Fruit fly (Drosophila melanogaster) whole organism, embryonic: ENCODE results near the gene Spt20.

ENCODE experiments used
- Awh ChIP-seq: fragments of 200-800 bp; sonication (Bioruptor generic); IDR thresholded peaks from 2 replicates; pipeline ENCODE4, ENCODE4 v1.3.6; 2022; ENCODE audit warnings: missing biosample characterization, missing genetic modification characterization
- Bdp1 ChIP-seq: fragments of 200-800 bp; sonication (Bioruptor generic); optimal IDR thresholded peaks from 3 replicates; lab custom pipeline; 2016; ENCODE audit warnings: missing biosample characterization, missing genetic modification characterization
- CG11398 ChIP-seq: fragments of 200-800 bp; sonication (Bioruptor generic); optimal IDR thresholded peaks from 2 replicates; lab custom pipeline; 2016; ENCODE audit warnings: missing biosample characterization, missing genetic modification characterization
- CG11456 ChIP-seq: fragments of 200-800 bp; sonication (Bioruptor generic); IDR thresholded peaks from 3 replicates; pipeline ENCODE4 v1.3.6; 2022; ENCODE audit warnings: missing biosample characterization, missing genetic modification characterization
- CG12104 ChIP-seq: fragments of 200-800 bp; sonication (Bioruptor generic); optimal IDR thresholded peaks from 3 replicates; lab custom pipeline; 2016; ENCODE audit warnings: missing biosample characterization, missing genetic modification characterization
- CG14441 ChIP-seq: fragments of 200-800 bp; sonication (Bioruptor generic); IDR thresholded peaks from 2 replicates; pipeline ENCODE4 v1.3.6; 2022; ENCODE audit warnings: missing biosample characterization, missing genetic modification characterization
- CG15011 ChIP-seq: fragments of 200-800 bp; sonication (Bioruptor generic); optimal IDR thresholded peaks from 3 replicates; lab custom pipeline; 2018; ENCODE audit warnings: missing biosample characterization, mild to moderate bottlenecking, missing genetic modification characterization
- CG17385 ChIP-seq: fragments of 200-800 bp; sonication (Bioruptor generic); optimal IDR thresholded peaks from 3 replicates; lab custom pipeline; 2018; ENCODE audit warnings: missing biosample characterization, mild to moderate bottlenecking, missing genetic modification characterization
- CG32767 ChIP-seq: fragments of 200-800 bp; sonication (Bioruptor generic); IDR thresholded peaks from 2 replicates; pipeline ENCODE4 v1.3.6; 2022; ENCODE audit warnings: missing biosample characterization, missing genetic modification characterization
- CG33557 ChIP-seq: fragments of 200-800 bp; sonication (Bioruptor generic); optimal IDR thresholded peaks from 2 replicates; lab custom pipeline; 2019; ENCODE audit warnings: missing biosample characterization, mild to moderate bottlenecking, missing genetic modification characterization, moderate library complexity
- CG4854 ChIP-seq: fragments of 200-800 bp; sonication (Bioruptor generic); optimal IDR thresholded peaks from 2 replicates; lab custom pipeline; 2016; ENCODE audit warnings: missing biosample characterization, missing genetic modification characterization, inconsistent platforms
- CG5180 ChIP-seq: fragments of 200-800 bp; sonication (Bioruptor generic); optimal IDR thresholded peaks from 3 replicates; lab custom pipeline; 2017; ENCODE audit warnings: missing biosample characterization, missing genetic modification characterization, mild to moderate bottlenecking, moderate library complexity, missing genetic modification reagents
- CG5245 ChIP-seq: fragments of 200-800 bp; sonication (Bioruptor generic); optimal IDR thresholded peaks from 3 replicates; lab custom pipeline; 2016; ENCODE audit warnings: missing biosample characterization, missing genetic modification characterization
- CG6654 ChIP-seq: fragments of 200-800 bp; sonication (Bioruptor generic); optimal IDR thresholded peaks from 2 replicates; lab custom pipeline; 2017; ENCODE audit warnings: missing biosample characterization, mild to moderate bottlenecking, missing genetic modification characterization
- CG6765 ChIP-seq: fragments of 200-800 bp; sonication (Bioruptor generic); optimal IDR thresholded peaks from 3 replicates; lab custom pipeline; 2017; ENCODE audit warnings: missing biosample characterization, mild to moderate bottlenecking, missing genetic modification characterization
- CG7745 ChIP-seq: fragments of 200-800 bp; sonication (Bioruptor generic); optimal IDR thresholded peaks from 2 replicates; lab custom pipeline; 2018; ENCODE audit warnings: missing biosample characterization, mild to moderate bottlenecking, missing genetic modification characterization, moderate library complexity
- CG9609 ChIP-seq: fragments of 200-800 bp; sonication (Bioruptor generic); optimal IDR thresholded peaks from 3 replicates; lab custom pipeline; 2016; ENCODE audit warnings: missing biosample characterization, missing genetic modification characterization
- CoRest ChIP-seq: fragments of 200-800 bp; sonication (Bioruptor generic); optimal IDR thresholded peaks from 3 replicates; lab custom pipeline; 2018; ENCODE audit warnings: missing biosample characterization, mild to moderate bottlenecking, missing genetic modification characterization, moderate library complexity
- CrebB ChIP-seq: fragments of 200-800 bp; sonication (Bioruptor generic); optimal IDR thresholded peaks from 3 replicates; lab custom pipeline; 2018; ENCODE audit warnings: missing biosample characterization, mild to moderate bottlenecking, missing genetic modification characterization
- Dfd ChIP-seq, 2 experiments: fragments of >200 bp; optimal IDR thresholded peaks; 2 replicates each; lab custom pipeline; 2017; ENCODE audit warnings: missing biosample characterization in 2 of 2, missing genetic modification characterization in 2 of 2
- Gsc ChIP-seq: fragments of 200-800 bp; sonication (Bioruptor generic); IDR thresholded peaks from 2 replicates; pipeline ENCODE4 v1.3.6; 2022; ENCODE audit warnings: missing biosample characterization, missing genetic modification characterization
- HLH54F ChIP-seq: fragments of 200-800 bp; sonication (Bioruptor generic); optimal IDR thresholded peaks from 3 replicates; lab custom pipeline; 2016; ENCODE audit warnings: missing biosample characterization, missing genetic modification characterization
- Hmx ChIP-seq: fragments of 200-800 bp; sonication (Bioruptor generic); optimal IDR thresholded peaks from 2 replicates; lab custom pipeline; 2016; ENCODE audit warnings: missing biosample characterization, missing genetic modification characterization
- Meics ChIP-seq: fragments of 200-800 bp; sonication (Bioruptor generic); optimal IDR thresholded peaks from 2 replicates; lab custom pipeline; 2017; ENCODE audit warnings: missing biosample characterization, mild to moderate bottlenecking, missing genetic modification characterization
- Nf-YA ChIP-seq: fragments of 200-800 bp; sonication (Bioruptor generic); IDR thresholded peaks from 2 replicates; pipeline ENCODE4 v1.3.6; 2022; ENCODE audit warnings: missing biosample characterization, missing genetic modification characterization
- Ptx1 ChIP-seq: fragments of 200-800 bp; sonication (Bioruptor generic); IDR thresholded peaks from 2 replicates; pipeline ENCODE4 v1.3.6; 2022; ENCODE audit warnings: missing biosample characterization, missing genetic modification characterization
- Rx ChIP-seq: fragments of 200-800 bp; sonication (Bioruptor generic); IDR thresholded peaks from 2 replicates; pipeline ENCODE4 v1.3.6; 2022; ENCODE audit warnings: missing biosample characterization, missing genetic modification characterization
- Six4 ChIP-seq: fragments of 200-800 bp; sonication (Bioruptor generic); optimal IDR thresholded peaks from 2 replicates; lab custom pipeline; 2016; ENCODE audit warnings: missing biosample characterization, missing genetic modification characterization
- Sry-δ ChIP-seq: fragments of 200-800 bp; sonication (Bioruptor generic); optimal IDR thresholded peaks from 2 replicates; lab custom pipeline; 2016; ENCODE audit warnings: missing biosample characterization, missing genetic modification characterization
- Xrp1 ChIP-seq: fragments of 200-800 bp; sonication (Bioruptor generic); IDR thresholded peaks from 2 replicates; pipeline ENCODE4 v1.3.6; 2022; ENCODE audit warnings: missing biosample characterization, missing genetic modification characterization
- abd-A ChIP-seq: fragments of 200-800 bp; sonication (Bioruptor generic); optimal IDR thresholded peaks from 3 replicates; lab custom pipeline; 2019; ENCODE audit warnings: missing biosample characterization, mild to moderate bottlenecking, missing genetic modification characterization, moderate library complexity
- bcd ChIP-seq: fragments of 200-800 bp; sonication (Bioruptor generic); optimal IDR thresholded peaks from 2 replicates; lab custom pipeline; 2017; ENCODE audit warnings: missing biosample characterization, mild to moderate bottlenecking, missing genetic modification characterization
- bigmax ChIP-seq: fragments of 200-800 bp; sonication (Bioruptor generic); optimal IDR thresholded peaks from 2 replicates; lab custom pipeline; 2018; ENCODE audit warnings: missing biosample characterization, mild to moderate bottlenecking, missing genetic modification characterization
- chif ChIP-seq, 2 experiments: fragments of 200-800 bp; sonication (Bioruptor generic); optimal IDR thresholded peaks; 3 replicates each; lab custom pipeline; 2016; ENCODE audit warnings: missing biosample characterization in 2 of 2, missing genetic modification characterization in 2 of 2
- dati ChIP-seq: fragments of 200-800 bp; sonication (Bioruptor generic); IDR thresholded peaks from 2 replicates; pipeline ENCODE4 v1.3.6; 2022; ENCODE audit warnings: missing biosample characterization, missing genetic modification characterization
- dmrt99B ChIP-seq: fragments of 200-800 bp; sonication (Bioruptor generic); optimal IDR thresholded peaks from 2 replicates; lab custom pipeline; 2018; ENCODE audit warnings: missing biosample characterization, mild to moderate bottlenecking, missing genetic modification characterization, moderate library complexity
- ems ChIP-seq: fragments of 200-800 bp; sonication (Bioruptor generic); optimal IDR thresholded peaks from 3 replicates; lab custom pipeline; 2016; ENCODE audit warnings: missing biosample characterization, missing genetic modification characterization
- eyg ChIP-seq: fragments of 200-800 bp; sonication (Bioruptor generic); optimal IDR thresholded peaks from 3 replicates; lab custom pipeline; 2016; ENCODE audit warnings: missing biosample characterization, missing genetic modification characterization
- gfzf ChIP-seq: fragments of 200-800 bp; sonication (Bioruptor generic); optimal IDR thresholded peaks from 2 replicates; lab custom pipeline; 2016; ENCODE audit warnings: missing biosample characterization, mild to moderate bottlenecking, missing genetic modification characterization, moderate library complexity
- grn ChIP-seq: fragments of 200-800 bp; sonication (Bioruptor generic); optimal IDR thresholded peaks from 3 replicates; lab custom pipeline; 2017; ENCODE audit warnings: missing biosample characterization, missing genetic modification characterization
- ham ChIP-seq: fragments of 200-800 bp; sonication (Bioruptor generic); IDR thresholded peaks from 2 replicates; pipeline ENCODE4 v1.3.6; 2022; ENCODE audit warnings: missing biosample characterization, missing genetic modification characterization
- ken ChIP-seq: fragments of 200-800 bp; sonication (Bioruptor generic); IDR thresholded peaks from 3 replicates; pipeline ENCODE4 v1.3.6; 2022; ENCODE audit warnings: missing biosample characterization, missing genetic modification characterization
- lab ChIP-seq: fragments of 200-800 bp; sonication (Bioruptor generic); optimal IDR thresholded peaks from 3 replicates; lab custom pipeline; 2017; ENCODE audit warnings: missing biosample characterization, missing genetic modification characterization, mild to moderate bottlenecking, moderate library complexity, missing genetic modification reagents
- onecut ChIP-seq: fragments of 200-800 bp; sonication (Bioruptor generic); IDR thresholded peaks from 2 replicates; pipeline ENCODE4 v1.3.6; 2022; ENCODE audit warnings: missing biosample characterization, missing genetic modification characterization
- org-1 ChIP-seq: fragments of 200-800 bp; sonication (Bioruptor generic); optimal IDR thresholded peaks from 2 replicates; lab custom pipeline; 2017; ENCODE audit warnings: missing biosample characterization, missing genetic modification characterization
- pzg ChIP-seq: fragments of 200-800 bp; sonication (Bioruptor generic); optimal IDR thresholded peaks from 3 replicates; lab custom pipeline; 2018; ENCODE audit warnings: missing biosample characterization, mild to moderate bottlenecking, missing genetic modification characterization, moderate library complexity
- ro ChIP-seq: fragments of 200-800 bp; sonication (Bioruptor generic); IDR thresholded peaks from 2 replicates; pipeline ENCODE4 v1.3.6; 2022; ENCODE audit warnings: missing biosample characterization, missing genetic modification characterization
- sima ChIP-seq: fragments of 200-800 bp; sonication (Bioruptor generic); optimal IDR thresholded peaks from 2 replicates; lab custom pipeline; 2016; ENCODE audit warnings: missing biosample characterization, missing genetic modification characterization
- sqz ChIP-seq: fragments of 200-800 bp; sonication (Bioruptor generic); optimal IDR thresholded peaks from 3 replicates; lab custom pipeline; 2018; ENCODE audit warnings: missing biosample characterization, mild to moderate bottlenecking, missing genetic modification characterization
- tin ChIP-seq: fragments of 200-800 bp; sonication (Bioruptor generic); optimal IDR thresholded peaks from 3 replicates; lab custom pipeline; 2016; ENCODE audit warnings: missing biosample characterization, missing genetic modification characterization
- wdn ChIP-seq: fragments of 200-800 bp; sonication (Bioruptor generic); IDR thresholded peaks from 2 replicates; pipeline ENCODE4 v1.3.6; 2022; ENCODE audit warnings: missing biosample characterization, missing genetic modification characterization
- yki ChIP-seq: fragments of >200 bp; optimal IDR thresholded peaks from 3 replicates; lab custom pipeline; 2018

Spt20 gene

dm6 chr3L:13479609-13480240, 22.8 kb upstream of the Spt20 start (continued):
- TF ChIP-seq CG5245 (GFP tag; lab: Kevin White, UChicago) (no peak), Awh (GFP tag; lab: Robert Waterston, UW) (0 out of 2 replicates have a peak, but pooled peaks have one; percentile 13), dati (GFP tag; lab: Robert Waterston, UW) (no peak), CrebB (no peak), wdn (0 out of 2 replicates have a peak, but pooled peaks have one; percentile 21), org-1 (peak; percentile 5), CG17385 (GFP tag; lab: Kevin White, UChicago) (peak; percentile 33), lab (GFP tag; lab: Kevin White, UChicago) (peak; percentile 78), Xrp1 (GFP tag; lab: Robert Waterston, UW) (peak; percentile 16; the same call in 1 of the 2 replicates), Ptx1 (GFP tag; lab: Robert Waterston, UW) (peak; percentile 65), CG11398 (GFP tag; lab: Kevin White, UChicago) (peak; percentile 10), Rx (GFP tag; lab: Robert Waterston, UW) (no peak), CG5180 (GFP tag; lab: Kevin White, UChicago) (peak; percentile 44), ro (GFP tag; lab: Robert Waterston, UW) (no peak), CG33557 (GFP tag; lab: Kevin White, UChicago) (no peak), grn (GFP tag; lab: Kevin White, UChicago) (no peak), CG32767 (no peak), CG7745 (tag; lab: Kevin White, UChicago) (no peak), Gsc (GFP tag; lab: Robert Waterston, UW) (no peak), ham (no peak), dmrt99B (tag; lab: Kevin White, UChicago) (peak; percentile 72), gfzf (GFP tag; lab: Kevin White, UChicago) (no peak), Sry-δ (no peak), CG12104 (GFP tag; lab: Kevin White, UChicago) (peak; percentile 68), bigmax (GFP tag; lab: Kevin White, UChicago) (no peak), CG15011 (peak; percentile 12), sqz (GFP tag; lab: Kevin White, UChicago) (no peak), Meics (GFP tag; lab: Kevin White, UChicago) (peak; percentile 81), eyg (no peak), chif (GFP tag; optimal IDR thresholded peaks at IDR 0.05; lab: Kevin White, UChicago) (peak in 1 of 2 experiments; percentile 1), HLH54F (peak; percentile 52), CG4854 (GFP tag; lab: Kevin White, UChicago) (peak; percentile 23), Bdp1 (no peak), Six4 (GFP tag; lab: Kevin White, UChicago) (no peak), bcd (peak; percentile 58), Dfd (GFP tag; optimal IDR thresholded peaks at IDR 0.05; lab: Kevin White, UChicago) (no peak), CG11456 (GFP tag; lab: Robert Waterston, UW) (no peak), onecut (GFP tag; lab: Robert Waterston, UW) (no peak), Nf-YA (GFP tag; lab: Robert Waterston, UW) (0 out of 2 replicates have a peak, but pooled peaks have one; percentile 39), sima (GFP tag; lab: Kevin White, UChicago) (no peak), Hmx (no peak), CG14441 (GFP tag; lab: Robert Waterston, UW) (peak; percentile 56), ems (GFP tag; lab: Kevin White, UChicago) (peak; percentile 25), yki (lab: Kevin White, UChicago) (no peak), CG6654 (GFP tag; lab: Kevin White, UChicago) (peak; percentile 15), CG9609 (GFP tag; lab: Kevin White, UChicago) (no peak), tin (peak; percentile 6), CoRest (tag; lab: Kevin White, UChicago) (peak; percentile 67), CG6765 (GFP tag; lab: Kevin White, UChicago) (peak; percentile 55), pzg (GFP tag; lab: Kevin White, UChicago) (no peak), abd-A (tag; lab: Kevin White, UChicago) (peak; percentile 19), ken (GFP tag; lab: Robert Waterston, UW) (no peak)
